Worm (Caenorhabditis elegans): ENCODE measurements around the gene C29F5.8.

C29F5.8 gene

DNA sequence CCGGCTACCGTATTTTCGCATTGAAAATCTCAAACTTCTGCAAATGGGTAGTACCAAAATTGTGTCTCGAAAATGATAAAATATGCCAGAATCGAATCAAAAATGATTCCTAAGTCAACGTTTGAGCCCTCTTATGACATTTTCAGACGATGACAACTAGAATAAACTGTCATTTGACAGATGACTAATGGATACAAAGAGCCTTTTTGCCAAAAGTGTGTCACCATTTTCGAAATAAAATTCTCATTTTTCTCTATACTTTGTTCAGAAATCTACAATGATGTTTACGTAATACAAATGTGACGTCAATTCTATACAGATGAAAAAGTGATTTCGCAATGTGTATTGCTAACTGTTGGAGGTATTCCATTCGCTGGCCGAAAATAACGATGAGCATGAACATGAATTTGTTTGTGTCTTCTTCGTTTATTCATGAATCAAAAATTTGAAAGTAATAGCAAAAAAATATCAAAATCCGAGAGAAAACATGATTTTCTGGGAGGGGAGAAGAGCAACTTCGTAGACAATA is 40.4 kb downstream of the C29F5.8 start (continued):
- TF ChIP-seq ztf-18 (tag; optimal IDR thresholded peaks at IDR 0.05) (peak; percentile 40), ceh-58 (GFP tag; IDR thresholded peaks at IDR 0.05) (0 out of 2 replicates have a peak, but pooled peaks have one; percentile 21), ztf-28 (GFP tag; IDR thresholded peaks at IDR 0.05) (no peak), sptf-2 (GFP tag; optimal IDR thresholded peaks at IDR 0.05) (no peak), ztf-22 (GFP tag; optimal IDR thresholded peaks at IDR 0.05) (peak; percentile 35), xnd-1 (tag; optimal IDR thresholded peaks at IDR 0.05) (no peak), unc-62 (GFP tag; optimal IDR thresholded peaks at IDR 0.05) (peak; percentile 55), snpc-3.4 (tag; optimal IDR thresholded peaks at IDR 0.05) (no peak), attf-6 (GFP tag; IDR thresholded peaks at IDR 0.05) (0 out of 2 replicates have a peak, but pooled peaks have one; percentile 53), nhr-120 (GFP tag; IDR thresholded peaks at IDR 0.05) (no peak), akir-1 (GFP tag; optimal IDR thresholded peaks at IDR 0.05) (peak; percentile 52), madf-8 (GFP tag; conservative IDR thresholded peaks at IDR 0.05) (no peak), bed-2 (GFP tag; IDR thresholded peaks at IDR 0.05) (no peak), repo-1 (tag; optimal IDR thresholded peaks at IDR 0.05) (peak; percentile 97), Y79H2A.3 (GFP tag; conservative IDR thresholded peaks at IDR 0.05) (no peak; the same call in 1 of the 2 replicates), ztf-3 (GFP tag; optimal IDR thresholded peaks at IDR 0.05) (peak; percentile 66), sea-2 (GFP tag; IDR thresholded peaks at IDR 0.05) (no peak), dox-1 (GFP tag; IDR thresholded peaks at IDR 0.05) (peak; percentile 68), zim-3 (tag; optimal IDR thresholded peaks at IDR 0.05) (peak; percentile 90), pbrm-1 (GFP tag; IDR thresholded peaks at IDR 0.05) (peak; percentile 73; the same call in 1 of the 2 replicates), aptf-3 (GFP tag; IDR thresholded peaks at IDR 0.05) (no peak), B0035.1 (tag; optimal IDR thresholded peaks at IDR 0.05) (peak; percentile 71), D2030.7 (GFP tag; IDR thresholded peaks at IDR 0.05) (0 out of 2 replicates have a peak, but pooled peaks have one; percentile 10), ztf-25 (GFP tag; IDR thresholded peaks at IDR 0.05) (peak; percentile 30; the same call in 1 of the 2 replicates), pha-4 (tag; optimal IDR thresholded peaks at IDR 0.05) (peak; percentile 46), egl-44 (GFP tag; IDR thresholded peaks at IDR 0.05) (no peak), nfya-1 (tag; optimal IDR thresholded peaks at IDR 0.05; ENCODE audit: borderline replicate concordance, insufficient read depth) (no peak), madf-3 (GFP tag; IDR thresholded peaks at IDR 0.05) (0 out of 2 replicates have a peak, but pooled peaks have one; percentile 38), tbx-9 (tag; optimal IDR thresholded peaks at IDR 0.05; ENCODE audit: borderline replicate concordance) (no peak), tbp1 (GFP tag; optimal IDR thresholded peaks at IDR 0.05) (peak; percentile 63), nfya-2 (GFP tag; IDR thresholded peaks at IDR 0.05) (peak; percentile 81; the same call in 1 of the 2 replicates), ceh-91 (GFP tag; IDR thresholded peaks at IDR 0.05) (no peak), chd-7 (tag; optimal IDR thresholded peaks at IDR 0.05) (peak; percentile 93), gei-17 (GFP tag; optimal IDR thresholded peaks at IDR 0.05) (peak; percentile 80), ets-4 (GFP tag; optimal IDR thresholded peaks at IDR 0.05) (peak; percentile 55), F55B11.4 (tag; optimal IDR thresholded peaks at IDR 0.05; ENCODE audit: borderline replicate concordance, insufficient read depth) (no peak), nhr-80 (tag; optimal IDR thresholded peaks at IDR 0.05) (peak; percentile 32), lsy-27 (tag; optimal IDR thresholded peaks at IDR 0.05; ENCODE audit: borderline replicate concordance, insufficient read depth) (no peak), fkh-3 (tag; optimal IDR thresholded peaks at IDR 0.05) (peak; percentile 87), nhr-90 (tag; optimal IDR thresholded peaks at IDR 0.05) (peak; percentile 13), T26A5.8 (tag; optimal IDR thresholded peaks at IDR 0.05) (no peak), rec-8 (tag; optimal IDR thresholded peaks at IDR 0.05) (peak in 1 of 2 experiments; percentile 10), lir-1 (GFP tag; conservative IDR thresholded peaks at IDR 0.05) (0 out of 2 replicates have a peak, but pooled peaks have one; percentile 31), ceh-27 (GFP tag; optimal IDR thresholded peaks at IDR 0.05) (peak; percentile 22), ZK185.1 (tag; optimal IDR thresholded peaks at IDR 0.05; ENCODE audit: poor library complexity, severe bottlenecking) (peak; percentile 86), him-1 (tag; optimal IDR thresholded peaks at IDR 0.05) (peak; percentile 3), rcor-1 (GFP tag; IDR thresholded peaks at IDR 0.05) (peak; percentile 43; the same call in 1 of the 2 replicates)

All from whole organism, young adult.